Worm (Caenorhabditis elegans) whole organism, early embryonic: ENCODE results near the gene AC3.5.

ENCODE experiments used
- B0310.2 ChIP-seq: sonication (generic microtip); optimal IDR thresholded peaks from 2 replicates; lab custom pipeline; 2016; ENCODE audit warnings: mild to moderate bottlenecking, missing genetic modification characterization, missing compliant biosample characterization
- F13C5.2 ChIP-seq: sonication (generic microtip); optimal IDR thresholded peaks from 2 replicates; lab custom pipeline; 2017; ENCODE audit warnings: mild to moderate bottlenecking, missing genetic modification characterization, inconsistent platforms, missing compliant biosample characterization
- aly-1 ChIP-seq: sonication (generic microtip); optimal IDR thresholded peaks from 2 replicates; lab custom pipeline; 2016; ENCODE audit warnings: missing genetic modification characterization, missing compliant biosample characterization
- ama-1 ChIP-seq: fragments of 150-350 bp; optimal IDR thresholded peaks from 2 replicates; lab custom pipeline; 2014
- ceh-13 ChIP-seq: fragments of 200-800 bp; sonication (Bioruptor generic); optimal IDR thresholded peaks from 2 replicates; lab custom pipeline; 2018; ENCODE audit warnings: mild to moderate bottlenecking, missing genetic modification characterization, missing compliant biosample characterization
- ceh-36 ChIP-seq: sonication (generic microtip); optimal IDR thresholded peaks from 2 replicates; lab custom pipeline; 2016; ENCODE audit warnings: missing genetic modification characterization, inconsistent platforms, missing compliant biosample characterization
- ets-7 ChIP-seq: sonication (generic microtip); optimal IDR thresholded peaks from 2 replicates; lab custom pipeline; 2016; ENCODE audit warnings: missing genotype, missing genetic modification characterization, missing compliant biosample characterization
- flt-1 ChIP-seq: fragments of 200-800 bp; sonication (Bioruptor generic); IDR thresholded peaks from 2 replicates; pipeline ENCODE4 v1.3.6; 2022; ENCODE audit warnings: missing genetic modification characterization, missing compliant biosample characterization
- hmbx-1 ChIP-seq: sonication (generic microtip); optimal IDR thresholded peaks from 2 replicates; lab custom pipeline; 2016; ENCODE audit warnings: mild to moderate bottlenecking, missing genetic modification characterization, missing compliant biosample characterization
- hmg-4 ChIP-seq: fragments of 200-800 bp; sonication (Bioruptor generic); optimal IDR thresholded peaks from 2 replicates; lab custom pipeline; 2018; ENCODE audit warnings: mild to moderate bottlenecking, missing genetic modification characterization, missing compliant biosample characterization
- hnd-1 ChIP-seq: sonication (generic microtip); optimal IDR thresholded peaks from 2 replicates; lab custom pipeline; 2016; ENCODE audit warnings: missing genetic modification characterization, missing compliant biosample characterization
- pes-1 ChIP-seq: fragments of 200-800 bp; sonication (Bioruptor generic); IDR thresholded peaks from 2 replicates; pipeline ENCODE4 v1.3.6; 2022; ENCODE audit warnings: missing genetic modification reagents, missing genetic modification characterization, missing compliant biosample characterization
- scrt-1 ChIP-seq: fragments of 200-800 bp; sonication (Bioruptor generic); IDR thresholded peaks from 2 replicates; pipeline ENCODE4 v1.3.6; 2022; ENCODE audit warnings: missing genetic modification characterization, missing compliant biosample characterization
- sea-1 ChIP-seq: fragments of 200-800 bp; sonication (Bioruptor generic); conservative IDR thresholded peaks from 2 replicates; pipeline ENCODE4 v1.3.6; 2022; ENCODE audit warnings: missing genetic modification characterization, missing compliant biosample characterization
- tbx-11 ChIP-seq: fragments of 200-800 bp; sonication (Bioruptor generic); IDR thresholded peaks from 2 replicates; pipeline ENCODE4 v1.3.6; 2022; ENCODE audit warnings: missing genetic modification characterization, missing compliant biosample characterization
- tbx-37 ChIP-seq: fragments of 200-800 bp; sonication (Bioruptor generic); conservative IDR thresholded peaks from 2 replicates; pipeline ENCODE4 v1.3.6; 2022; ENCODE audit warnings: missing genetic modification reagents, missing genetic modification characterization, missing compliant biosample characterization
- tra-4 ChIP-seq: sonication (generic microtip); optimal IDR thresholded peaks from 2 replicates; lab custom pipeline; 2017; ENCODE audit warnings: missing genetic modification characterization, missing compliant biosample characterization

AC3.5 gene

ce11 chrV:10388318-10388717, at the start of gene AC3.5:
Gene AC3.5 (plus strand): TSS chrV:10388527.
- TF ChIP-seq tbx-37 = no peak
- TF ChIP-seq ceh-36 (tag; lab: Kevin White, UChicago) = no peak
- no peak for TF ChIP-seq ama-1 (lab: Kevin White, UChicago)
- no peak for TF ChIP-seq ets-7 (tag; lab: Kevin White, UChicago)
- no peak for TF ChIP-seq aly-1 (tag; lab: Kevin White, UChicago)
- no peak for TF ChIP-seq hmg-4 (GFP tag; lab: Kevin White, UChicago)
- TF ChIP-seq tra-4 = no peak
- TF ChIP-seq tbx-11 (GFP tag; lab: Robert Waterston, UW) = no peak
- TF ChIP-seq ceh-13 (GFP tag; lab: Kevin White, UChicago) = no peak

ce11 chrV:10339200-10339599, 49.1 kb upstream of the AC3.5 start, which contains the start of gene K07C5.2:
Gene K07C5.2 (plus strand): TSS chrV:10339500.
- TF ChIP-seq scrt-1 (GFP tag; lab: Robert Waterston, UW) = no peak
- no peak for TF ChIP-seq hmg-4 (GFP tag; lab: Kevin White, UChicago)
- no peak for TF ChIP-seq F13C5.2
- TF ChIP-seq tbx-37 = no peak
- no peak for TF ChIP-seq pes-1 (GFP tag; lab: Robert Waterston, UW)
- TF ChIP-seq tra-4 = no peak

- peak; percentile 61; the same call in 1 of the 2 replicates for TF ChIP-seq tbx-11 (GFP tag; lab: Robert Waterston, UW)
- peak; percentile 51; the same call in 1 of the 2 replicates for TF ChIP-seq scrt-1 (GFP tag; lab: Robert Waterston, UW)
- TF ChIP-seq flt-1 (GFP tag; lab: Robert Waterston, UW) = peak; percentile 56
- TF ChIP-seq tbx-37 = 0 out of 2 replicates have a peak, but pooled peaks have one; percentile 36
- peak; percentile 61; the same call in 1 of the 2 replicates for TF ChIP-seq pes-1 (GFP tag; lab: Robert Waterston, UW)
- peak; percentile 75; the same call in 1 of the 2 replicates for TF ChIP-seq sea-1 (GFP tag; lab: Robert Waterston, UW)
Observed at ce11 chrV:10341905-10342328, 46.4 kb upstream of the AC3.5 start, which contains the start of gene K07C5.13. Gene K07C5.13 (plus strand): TSS chrV:10342055.

- TF ChIP-seq ama-1 (lab: Kevin White, UChicago) (no peak), pes-1 (GFP tag; lab: Robert Waterston, UW) (no peak)
Observed at ce11 chrV:10342904-10343303, 45.4 kb upstream of the AC3.5 start, which contains the start of gene K07C5.3. Gene K07C5.3 (plus strand): TSS chrV:10343032.

- TF ChIP-seq aly-1 (tag; lab: Kevin White, UChicago) = no peak
- no peak for TF ChIP-seq ceh-36 (tag; lab: Kevin White, UChicago)
- TF ChIP-seq scrt-1 (GFP tag; lab: Robert Waterston, UW) = no peak
- no peak for TF ChIP-seq tra-4
- TF ChIP-seq F13C5.2 = no peak
- no peak for TF ChIP-seq hmbx-1
- no peak for TF ChIP-seq pes-1 (GFP tag; lab: Robert Waterston, UW)
- TF ChIP-seq flt-1 (GFP tag; lab: Robert Waterston, UW) = no peak
- TF ChIP-seq B0310.2 (tag; lab: Kevin White, UChicago) = no peak
- no peak for TF ChIP-seq ets-7 (tag; lab: Kevin White, UChicago)
- no peak for TF ChIP-seq sea-1 (GFP tag; lab: Robert Waterston, UW)
- no peak for TF ChIP-seq tbx-37
- TF ChIP-seq ceh-13 (GFP tag; lab: Kevin White, UChicago) = no peak
- TF ChIP-seq tbx-11 (GFP tag; lab: Robert Waterston, UW) = no peak
- TF ChIP-seq hnd-1 (tag; lab: Kevin White, UChicago) = no peak
- TF ChIP-seq ama-1 (lab: Kevin White, UChicago) = no peak
- no peak for TF ChIP-seq hmg-4 (GFP tag; lab: Kevin White, UChicago)
Observed at ce11 chrV:10350054-10350453, 38.3 kb upstream of the AC3.5 start, which contains the start of gene K07C5.9. Gene K07C5.9 (minus strand): TSS chrV:10350154.

- TF ChIP-seq pes-1 (GFP tag; lab: Robert Waterston, UW) = 0 out of 2 replicates have a peak, but pooled peaks have one; percentile 37
- TF ChIP-seq flt-1 (GFP tag; lab: Robert Waterston, UW) = no peak
Observed at ce11 chrV:10352928-10353427, 35.3 kb upstream of the AC3.5 start, which contains the start of gene nol-56. Gene nol-56 (minus strand): TSS chrV:10352978.

- TF ChIP-seq B0310.2 (tag; lab: Kevin White, UChicago) (no peak), ama-1 (lab: Kevin White, UChicago) (no peak), hnd-1 (tag; lab: Kevin White, UChicago) (peak; percentile 21), F13C5.2 (peak; percentile 43), tbx-37 (peak; percentile 86), ceh-13 (GFP tag; lab: Kevin White, UChicago) (peak; percentile 28)
Observed at ce11 chrV:10355773-10356335, 32.5 kb upstream of the AC3.5 start, which contains the start of gene sluh-7. Gene sluh-7 (minus strand): TSS chrV:10355823.

ce11 chrV:10357467-10357953, 30.8 kb upstream of the AC3.5 start, which contains the start of gene ceeh-2:
Gene ceeh-2 (minus strand): TSS chrV:10357903.
- TF ChIP-seq hmbx-1 (no peak), sea-1 (GFP tag; lab: Robert Waterston, UW) (no peak), pes-1 (GFP tag; lab: Robert Waterston, UW) (no peak), hnd-1 (tag; lab: Kevin White, UChicago) (no peak), ama-1 (lab: Kevin White, UChicago) (no peak), scrt-1 (GFP tag; lab: Robert Waterston, UW) (no peak)
